Worm (Caenorhabditis elegans) whole organism, L3 larva: ENCODE measurements around the gene str-261.

Source experiments
- R02D3.7 ChIP-seq: fragments of 150-350 bp; optimal IDR thresholded peaks from 2 replicates; lab custom pipeline; 2014; ENCODE audit warnings: missing biosample characterization, missing genetic modification characterization
- ZK546.5 ChIP-seq: sonication (generic microtip); optimal IDR thresholded peaks from 2 replicates; lab custom pipeline; 2017; ENCODE audit warnings: missing biosample characterization, missing genetic modification characterization
- aly-2 ChIP-seq: fragments of 150-350 bp; optimal IDR thresholded peaks from 2 replicates; lab custom pipeline; 2014; ENCODE audit warnings: missing biosample characterization, missing genetic modification characterization
- ceh-9 ChIP-seq: sonication (generic microtip); optimal IDR thresholded peaks from 2 replicates; lab custom pipeline; 2018; ENCODE audit warnings: missing biosample characterization, missing genetic modification characterization
- eor-1 ChIP-seq, 2 experiments: fragments of 150-350 bp; optimal IDR thresholded peaks; 2 replicates each; lab custom pipeline; 2014 to 2018; ENCODE audit warnings: missing biosample characterization in 2 of 2, missing genetic modification characterization in 2 of 2
- lin-15B ChIP-seq: fragments of 150-350 bp; optimal IDR thresholded peaks from 2 replicates; lab custom pipeline; 2014; ENCODE audit warnings: missing biosample characterization, missing genetic modification characterization
- lin-39 ChIP-seq: fragments of 150-350 bp; optimal IDR thresholded peaks from 2 replicates; lab custom pipeline; 2018; ENCODE audit warnings: missing biosample characterization, missing genetic modification reagents, missing genetic modification characterization
- mdl-1 ChIP-seq: fragments of 150-350 bp; optimal IDR thresholded peaks from 2 replicates; lab custom pipeline; 2014; ENCODE audit warnings: missing biosample characterization, missing genetic modification characterization
- nhr-76 ChIP-seq: fragments of 150-350 bp; sonication (generic microtip); optimal IDR thresholded peaks from 5 replicates; lab custom pipeline; 2014; ENCODE audit warnings: missing biosample characterization, missing genetic modification characterization
- nhr-77 ChIP-seq: fragments of 150-350 bp; optimal IDR thresholded peaks from 2 replicates; lab custom pipeline; 2014; ENCODE audit warnings: missing biosample characterization, missing genetic modification characterization
- pha-4 ChIP-seq: fragments of 150-350 bp; optimal IDR thresholded peaks from 2 replicates; lab custom pipeline; 2014; ENCODE audit warnings: missing biosample characterization, missing genetic modification reagents, missing genetic modification characterization
- pqm-1 ChIP-seq: fragments of 150-350 bp; optimal IDR thresholded peaks from 2 replicates; lab custom pipeline; 2017; ENCODE audit warnings: missing biosample characterization, missing genetic modification characterization, inconsistent platforms
- sea-2 ChIP-seq: fragments of 150-350 bp; sonication (generic microtip); optimal IDR thresholded peaks from 4 replicates; lab custom pipeline; 2014; ENCODE audit warnings: missing biosample characterization, missing genetic modification reagents, missing genetic modification characterization
- unc-62 ChIP-seq: fragments of 150-350 bp; sonication (generic microtip); optimal IDR thresholded peaks from 4 replicates; lab custom pipeline; 2014; ENCODE audit warnings: missing biosample characterization, missing genetic modification reagents, missing genetic modification characterization

DNA sequence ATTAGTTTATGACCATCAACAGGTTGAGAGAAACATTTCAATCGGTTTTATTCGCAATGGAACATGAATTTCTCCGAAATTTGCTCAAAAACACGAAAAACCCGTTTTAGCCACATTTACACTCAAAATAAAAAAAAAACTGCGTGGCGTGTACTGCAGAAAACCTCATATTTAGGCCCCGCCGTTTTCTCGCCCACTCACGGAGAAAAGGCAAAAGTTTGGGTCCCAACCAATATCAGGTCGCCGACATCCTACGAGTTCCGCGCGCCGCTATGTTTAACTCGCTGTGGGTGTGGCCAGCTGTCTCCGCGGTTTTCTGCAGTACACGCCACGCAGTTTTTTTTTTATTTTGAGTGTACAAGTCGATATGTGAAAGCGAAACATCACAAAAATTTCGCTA is 49.5 kb downstream of the str-261 start:
- TF ChIP-seq nhr-77 (tag; lab: Kevin White, UChicago) (no peak), aly-2 (no peak), pqm-1 (tag; lab: Kevin White, UChicago) (no peak), R02D3.7 (tag; lab: Kevin White, UChicago) (no peak), eor-1 (tag; optimal IDR thresholded peaks at IDR 0.05; lab: Kevin White, UChicago) (no peak), sea-2 (GFP tag; lab: Kevin White, UChicago) (no peak), pha-4 (tag; lab: Kevin White, UChicago) (no peak), mdl-1 (tag; lab: Kevin White, UChicago) (no peak), ZK546.5 (tag; lab: Kevin White, UChicago) (no peak), lin-15B (tag; lab: Kevin White, UChicago) (no peak), lin-39 (no peak), nhr-76 (no peak), unc-62 (no peak), ceh-9 (tag; lab: Kevin White, UChicago) (no peak)
